Worm (Caenorhabditis elegans) whole organism, mixed stage, embryonic: ENCODE measurements around the gene ooc-3.

Source experiments
- M03D4.4 ChIP-seq: sonication (generic microtip); optimal IDR thresholded peaks from 2 replicates; lab custom pipeline; 2017; ENCODE audit warnings: mild to moderate bottlenecking, missing genetic modification characterization, missing compliant biosample characterization
- blmp-1 ChIP-seq: fragments of 150-350 bp; optimal IDR thresholded peaks from 2 replicates; lab custom pipeline; 2014; ENCODE audit warnings: missing biosample characterization, missing genetic modification characterization
- ceh-39 ChIP-seq: fragments of 150-350 bp; optimal IDR thresholded peaks from 2 replicates; lab custom pipeline; 2014; ENCODE audit warnings: missing biosample characterization, missing genetic modification characterization
- ces-1 ChIP-seq: fragments of 150-350 bp; optimal IDR thresholded peaks from 2 replicates; lab custom pipeline; 2014; ENCODE audit warnings: missing biosample characterization, missing genetic modification reagents, missing genetic modification characterization
- elt-1 ChIP-seq: sonication (generic microtip); optimal IDR thresholded peaks from 2 replicates; lab custom pipeline; 2017; ENCODE audit warnings: missing genetic modification characterization, mild to moderate bottlenecking, missing compliant biosample characterization, antibody characterized with exemption, moderate library complexity, borderline replicate concordance; ENCODE audit not compliant: insufficient read depth
- flh-1 ChIP-seq: fragments of 200-800 bp; sonication (Bioruptor generic); optimal IDR thresholded peaks from 2 replicates; lab custom pipeline; 2018; ENCODE audit warnings: mild to moderate bottlenecking, missing genetic modification characterization, moderate library complexity, missing compliant biosample characterization
- ham-2 ChIP-seq: fragments of 200-800 bp; sonication (Bioruptor generic); optimal IDR thresholded peaks from 2 replicates; lab custom pipeline; 2018; ENCODE audit warnings: mild to moderate bottlenecking, missing genetic modification characterization, missing compliant biosample characterization
- lin-32 ChIP-seq: fragments of 200-800 bp; sonication (Bioruptor generic); optimal IDR thresholded peaks from 2 replicates; lab custom pipeline; 2018; ENCODE audit warnings: mild to moderate bottlenecking, missing genetic modification characterization, missing compliant biosample characterization
- lsy-2 ChIP-seq: fragments of 150-350 bp; optimal IDR thresholded peaks from 2 replicates; lab custom pipeline; 2014; ENCODE audit warnings: missing biosample characterization, missing genetic modification characterization
- nhr-237 ChIP-seq: fragments of 150-350 bp; optimal IDR thresholded peaks from 2 replicates; lab custom pipeline; 2014; ENCODE audit warnings: missing biosample characterization, missing genetic modification characterization
- nhr-28 ChIP-seq: fragments of 150-350 bp; optimal IDR thresholded peaks from 2 replicates; lab custom pipeline; 2014; ENCODE audit warnings: missing biosample characterization, missing genetic modification characterization
- nhr-76 ChIP-seq: sonication (generic microtip); optimal IDR thresholded peaks from 2 replicates; lab custom pipeline; 2017; ENCODE audit warnings: missing biosample characterization, missing genetic modification characterization
- pha-4 ChIP-seq: fragments of 150-350 bp; optimal IDR thresholded peaks from 2 replicates; lab custom pipeline; 2018; ENCODE audit warnings: missing biosample characterization, missing genetic modification reagents, missing genetic modification characterization
- unc-62 ChIP-seq: fragments of 150-350 bp; optimal IDR thresholded peaks from 2 replicates; lab custom pipeline; 2014; ENCODE audit warnings: missing biosample characterization, missing genetic modification reagents, missing genetic modification characterization

DNA sequence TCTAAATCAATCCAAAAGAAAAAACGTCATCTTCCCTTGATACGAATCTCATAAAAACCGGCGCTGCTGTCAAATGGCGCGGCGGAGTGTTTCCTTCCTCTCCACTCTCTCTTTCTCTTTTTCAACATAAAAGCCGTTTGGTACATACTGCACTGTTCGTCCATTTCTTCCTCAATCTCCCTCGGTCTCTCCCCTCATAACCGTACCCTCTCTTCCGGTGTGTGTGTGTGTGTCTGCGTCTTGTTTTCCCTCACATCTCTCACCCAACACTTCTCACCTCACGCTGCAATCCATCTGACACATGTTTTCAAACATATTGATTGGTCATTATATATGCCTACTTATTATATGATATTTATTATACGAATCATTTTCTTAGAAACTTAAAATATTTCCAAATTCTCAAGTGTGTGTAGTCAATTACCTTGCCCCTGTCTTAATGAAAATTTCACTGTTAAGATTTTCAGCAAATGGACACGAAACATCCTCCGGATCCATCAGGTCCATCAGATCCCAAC is 30.6 kb downstream of the ooc-3 start, which contains the start of the genes aars-1 and rga-1:
- peak; percentile 38 for TF ChIP-seq pha-4 (tag; lab: Kevin White, UChicago)
- TF ChIP-seq lin-32 = no peak
- TF ChIP-seq nhr-76 (tag; lab: Kevin White, UChicago) = no peak
- TF ChIP-seq nhr-28 (tag; lab: Kevin White, UChicago) = no peak
- no peak for TF ChIP-seq nhr-237 (tag; lab: Kevin White, UChicago)
- peak; percentile 20 for TF ChIP-seq unc-62 (GFP tag; lab: Kevin White, UChicago)
- peak; percentile 43 for TF ChIP-seq blmp-1 (tag; lab: Kevin White, UChicago)
- TF ChIP-seq ces-1 (GFP tag; lab: Kevin White, UChicago) = peak; percentile 11
- no peak for TF ChIP-seq ceh-39
- no peak for TF ChIP-seq flh-1 (GFP tag; lab: Kevin White, UChicago)
- TF ChIP-seq ham-2 (GFP tag; lab: Kevin White, UChicago) = peak; percentile 41
- peak; percentile 52 for TF ChIP-seq lsy-2
- no peak for TF ChIP-seq elt-1
- no peak for TF ChIP-seq M03D4.4 (tag; lab: Kevin White, UChicago)
